Fruit fly (Drosophila melanogaster) whole organism, embryonic: Measurements from ENCODE around the gene Mccc1.

Experiments used
- Bdp1 ChIP-seq: fragments of 200-800 bp; sonication (Bioruptor generic); optimal IDR thresholded peaks from 3 replicates; lab custom pipeline; 2016; ENCODE audit warnings: missing biosample characterization, missing genetic modification characterization
- CG10209 ChIP-seq: fragments of 200-800 bp; sonication (Bioruptor generic); optimal IDR thresholded peaks from 3 replicates; lab custom pipeline; 2017; ENCODE audit warnings: missing biosample characterization, mild to moderate bottlenecking, missing genetic modification characterization, missing genetic modification reagents
- CG10979 ChIP-seq: fragments of 200-800 bp; sonication (Bioruptor generic); optimal IDR thresholded peaks from 2 replicates; lab custom pipeline; 2018; ENCODE audit warnings: missing biosample characterization, mild to moderate bottlenecking, missing genetic modification characterization, moderate library complexity
- CG11247 ChIP-seq: fragments of 200-800 bp; sonication (Bioruptor generic); IDR thresholded peaks from 2 replicates; pipeline ENCODE4 v1.3.6; 2022; ENCODE audit warnings: missing biosample characterization, missing genetic modification characterization
- CG11504 ChIP-seq: fragments of 200-800 bp; sonication (Bioruptor generic); optimal IDR thresholded peaks from 3 replicates; lab custom pipeline; 2019; ENCODE audit warnings: missing biosample characterization, mild to moderate bottlenecking, missing genetic modification characterization, moderate library complexity
- CG12236 ChIP-seq: fragments of 200-800 bp; sonication (Bioruptor generic); optimal IDR thresholded peaks from 2 replicates; lab custom pipeline; 2016; ENCODE audit warnings: missing biosample characterization, missing genetic modification characterization
- CG1603 ChIP-seq: fragments of 200-800 bp; sonication (Bioruptor generic); optimal IDR thresholded peaks from 2 replicates; lab custom pipeline; 2019; ENCODE audit warnings: missing biosample characterization, mild to moderate bottlenecking, missing genetic modification characterization, moderate library complexity
- CG2202 ChIP-seq: fragments of 200-800 bp; sonication (Bioruptor generic); optimal IDR thresholded peaks from 2 replicates; lab custom pipeline; 2018; ENCODE audit warnings: missing biosample characterization, mild to moderate bottlenecking, missing genetic modification characterization
- CG3407 ChIP-seq: fragments of 200-800 bp; sonication (Bioruptor generic); optimal IDR thresholded peaks from 2 replicates; lab custom pipeline; 2018; ENCODE audit warnings: missing biosample characterization, mild to moderate bottlenecking, missing genetic modification characterization
- CG4854 ChIP-seq: fragments of 200-800 bp; sonication (Bioruptor generic); optimal IDR thresholded peaks from 2 replicates; lab custom pipeline; 2016; ENCODE audit warnings: missing biosample characterization, missing genetic modification characterization, inconsistent platforms
- CG6654 ChIP-seq: fragments of 200-800 bp; sonication (Bioruptor generic); optimal IDR thresholded peaks from 2 replicates; lab custom pipeline; 2017; ENCODE audit warnings: missing biosample characterization, mild to moderate bottlenecking, missing genetic modification characterization
- CG6683 ChIP-seq: fragments of 200-800 bp; sonication (Bioruptor generic); optimal IDR thresholded peaks from 2 replicates; lab custom pipeline; 2017; ENCODE audit warnings: missing biosample characterization, mild to moderate bottlenecking, missing genetic modification characterization, missing genetic modification reagents
- CG7786 ChIP-seq: fragments of 200-800 bp; sonication (Bioruptor generic); optimal IDR thresholded peaks from 2 replicates; lab custom pipeline; 2016; ENCODE audit warnings: missing biosample characterization, missing genetic modification characterization
- CG9797 ChIP-seq: fragments of 200-800 bp; sonication (Bioruptor generic); optimal IDR thresholded peaks from 3 replicates; lab custom pipeline; 2018; ENCODE audit warnings: missing biosample characterization, mild to moderate bottlenecking, missing genetic modification characterization
- CG9817 ChIP-seq: fragments of 200-800 bp; sonication (Bioruptor generic); optimal IDR thresholded peaks from 2 replicates; lab custom pipeline; 2018; ENCODE audit warnings: missing biosample characterization, mild to moderate bottlenecking, missing genetic modification characterization, moderate library complexity
- Dbx ChIP-seq: fragments of 200-800 bp; sonication (Bioruptor generic); IDR thresholded peaks from 3 replicates; pipeline ENCODE4 v1.3.6; 2022; ENCODE audit warnings: missing biosample characterization, missing genetic modification characterization
- Deaf1 ChIP-seq: fragments of 200-800 bp; optimal IDR thresholded peaks from 3 replicates; lab custom pipeline; 2019; ENCODE audit warnings: missing biosample characterization, mild to moderate bottlenecking, missing genetic modification characterization, moderate library complexity
- Doc3 ChIP-seq: fragments of 200-800 bp; sonication (Bioruptor generic); IDR thresholded peaks from 3 replicates; pipeline ENCODE4 v1.3.6; 2022; ENCODE audit warnings: missing biosample characterization, missing genetic modification characterization; ENCODE audit not compliant: partially characterized antibody
- Ets65A ChIP-seq: fragments of 200-800 bp; sonication (Bioruptor generic); peaks from one replicate; lab custom pipeline; 2016; ENCODE audit warnings: missing biosample characterization, missing genetic modification characterization
- HHEX ChIP-seq: fragments of 200-800 bp; sonication (Bioruptor generic); optimal IDR thresholded peaks from 3 replicates; lab custom pipeline; 2017; ENCODE audit warnings: missing biosample characterization, mild to moderate bottlenecking, missing genetic modification characterization, missing genetic modification reagents
- Hr39 ChIP-seq: fragments of >200 bp; optimal IDR thresholded peaks from 2 replicates; lab custom pipeline; 2017
- MBD-R2 ChIP-seq: fragments of 200-800 bp; sonication (Bioruptor generic); IDR thresholded peaks from 2 replicates; pipeline ENCODE4 v1.3.6; 2022; ENCODE audit warnings: missing biosample characterization, missing genetic modification characterization
- NK7.1 ChIP-seq: fragments of 200-800 bp; sonication (Bioruptor generic); optimal IDR thresholded peaks from 3 replicates; lab custom pipeline; 2016; ENCODE audit warnings: missing biosample characterization, missing genetic modification characterization
- NfI ChIP-seq: fragments of 200-800 bp; sonication (Bioruptor generic); optimal IDR thresholded peaks from 3 replicates; lab custom pipeline; 2018; ENCODE audit warnings: missing biosample characterization, mild to moderate bottlenecking, missing genetic modification characterization, moderate library complexity
- Pdp1 ChIP-seq, 2 experiments: fragments of 200-800 bp; sonication (Bioruptor generic); optimal IDR thresholded peaks; 3 replicates each; lab custom pipeline; 2016; ENCODE audit warnings: missing biosample characterization in 2 of 2, missing genetic modification characterization in 2 of 2, mild to moderate bottlenecking in 1 of 2, moderate library complexity in 1 of 2
- Scr ChIP-seq: fragments of 200-800 bp; sonication (Bioruptor generic); IDR thresholded peaks from 2 replicates; pipeline ENCODE4 v1.3.6; 2022; ENCODE audit warnings: missing biosample characterization, missing genetic modification characterization; ENCODE audit not compliant: partially characterized antibody
- Sox100B ChIP-seq: fragments of 200-800 bp; sonication (Bioruptor generic); optimal IDR thresholded peaks from 3 replicates; lab custom pipeline; 2018; ENCODE audit warnings: missing biosample characterization, mild to moderate bottlenecking, missing genetic modification characterization
- Sox102F ChIP-seq: fragments of 200-800 bp; sonication (Bioruptor generic); optimal IDR thresholded peaks from 2 replicates; lab custom pipeline; 2018; ENCODE audit warnings: missing biosample characterization, mild to moderate bottlenecking, missing genetic modification characterization, moderate library complexity
- Taf1 ChIP-seq: fragments of 200-800 bp; sonication (Bioruptor generic); IDR thresholded peaks from 2 replicates; pipeline ENCODE4 v1.3.6; 2022; ENCODE audit warnings: missing biosample characterization, missing genetic modification characterization
- ato ChIP-seq: fragments of 200-800 bp; sonication (Bioruptor generic); IDR thresholded peaks from 2 replicates; pipeline ENCODE4 v1.3.6; 2022; ENCODE audit warnings: missing biosample characterization, missing genetic modification characterization; ENCODE audit not compliant: partially characterized antibody
- bsh ChIP-seq, 2 experiments: fragments of 200-800 bp; sonication (Bioruptor generic); optimal IDR thresholded peaks; 2 replicates each; lab custom pipeline; 2017 to 2018; ENCODE audit warnings: mild to moderate bottlenecking in 2 of 2, missing biosample characterization in 2 of 2, missing genetic modification characterization in 2 of 2, moderate library complexity in 1 of 2
- cad ChIP-seq: fragments of >200 bp; optimal IDR thresholded peaks from 2 replicates; lab custom pipeline; 2017; ENCODE audit warnings: missing biosample characterization, missing genetic modification characterization
- hbn ChIP-seq: fragments of 200-800 bp; sonication (Bioruptor generic); IDR thresholded peaks from 2 replicates; pipeline ENCODE4 v1.3.6; 2022; ENCODE audit warnings: missing biosample characterization, missing genetic modification characterization; ENCODE audit not compliant: partially characterized antibody
- ind ChIP-seq: fragments of 200-800 bp; sonication (Bioruptor generic); optimal IDR thresholded peaks from 3 replicates; lab custom pipeline; 2016; ENCODE audit warnings: missing biosample characterization, missing genetic modification characterization
- lola ChIP-seq, 3 experiments: fragments of >200 bp in 2 of 3; fragments of 200-800 bp in 1 of 3; sonication (Bioruptor generic) in 1 of 3; optimal IDR thresholded peaks; 2 replicates each; lab custom pipeline; 2017 to 2019; ENCODE audit warnings: missing biosample characterization in 3 of 3, missing genetic modification characterization in 3 of 3, mild to moderate bottlenecking in 1 of 3, moderate library complexity in 1 of 3
- mld ChIP-seq: fragments of 200-800 bp; sonication (Bioruptor generic); IDR thresholded peaks from 3 replicates; pipeline ENCODE4 v1.3.6; 2022; ENCODE audit warnings: missing biosample characterization, missing genetic modification characterization; ENCODE audit not compliant: partially characterized antibody
- nom ChIP-seq: fragments of 200-800 bp; sonication (Bioruptor generic); optimal IDR thresholded peaks from 2 replicates; lab custom pipeline; 2017; ENCODE audit warnings: missing biosample characterization, missing genetic modification characterization, mild to moderate bottlenecking, moderate library complexity, missing genetic modification reagents
- p53 ChIP-seq: fragments of 200-800 bp; sonication (Bioruptor generic); optimal IDR thresholded peaks from 2 replicates; lab custom pipeline; 2016; ENCODE audit warnings: missing biosample characterization, missing genetic modification characterization
- psq ChIP-seq: fragments of 200-800 bp; sonication (Bioruptor generic); optimal IDR thresholded peaks from 2 replicates; lab custom pipeline; 2017; ENCODE audit warnings: missing biosample characterization, missing genetic modification characterization
- salm ChIP-seq: fragments of 200-800 bp; sonication (Bioruptor generic); optimal IDR thresholded peaks from 2 replicates; lab custom pipeline; 2018; ENCODE audit warnings: missing biosample characterization, mild to moderate bottlenecking, missing genetic modification characterization
- seq ChIP-seq: fragments of 200-800 bp; sonication (Bioruptor generic); IDR thresholded peaks from 2 replicates; pipeline ENCODE4 v1.3.6; 2022; ENCODE audit warnings: missing biosample characterization, missing genetic modification characterization
- sim ChIP-seq: fragments of 200-800 bp; sonication (Bioruptor generic); IDR thresholded peaks from 2 replicates; pipeline ENCODE4 v1.3.6; 2022; ENCODE audit warnings: missing biosample characterization, missing genetic modification characterization
- sna ChIP-seq: fragments of 200-800 bp; sonication (Bioruptor generic); IDR thresholded peaks from 2 replicates; pipeline ENCODE4 v1.3.6; 2022; ENCODE audit warnings: missing biosample characterization, missing genetic modification characterization; ENCODE audit not compliant: partially characterized antibody
- ssp ChIP-seq: fragments of 200-800 bp; sonication (Bioruptor generic); IDR thresholded peaks from 2 replicates; pipeline ENCODE4 v1.3.6; 2022; ENCODE audit warnings: missing biosample characterization, missing genetic modification characterization
- tna ChIP-seq: fragments of 200-800 bp; sonication (Bioruptor generic); IDR thresholded peaks from 2 replicates; pipeline ENCODE4 v1.3.6; 2022; ENCODE audit warnings: missing biosample characterization, missing genetic modification characterization; ENCODE audit not compliant: partially characterized antibody
- wdn ChIP-seq: fragments of 200-800 bp; sonication (Bioruptor generic); IDR thresholded peaks from 2 replicates; pipeline ENCODE4 v1.3.6; 2022; ENCODE audit warnings: missing biosample characterization, missing genetic modification characterization
- z ChIP-seq: fragments of 200-800 bp; sonication (Bioruptor generic); IDR thresholded peaks from 3 replicates; pipeline ENCODE4 v1.3.6; 2022; ENCODE audit warnings: missing biosample characterization, missing genetic modification characterization
- zen ChIP-seq: fragments of 200-800 bp; sonication (Bioruptor generic); optimal IDR thresholded peaks from 3 replicates; lab custom pipeline; 2018; ENCODE audit warnings: missing biosample characterization, mild to moderate bottlenecking, missing genetic modification characterization, moderate library complexity

The Mccc1 gene

dm6 chr3R:31767528-31767927 is 26.2 kb downstream of the Mccc1 start:
- no peak for TF ChIP-seq wdn (GFP tag; lab: Robert Waterston, UW)
- no peak for TF ChIP-seq Taf1 (GFP tag; lab: Robert Waterston, UW)
- no peak for TF ChIP-seq HHEX (GFP tag; lab: Kevin White, UChicago)
- no peak for TF ChIP-seq CG2202 (tag; lab: Kevin White, UChicago)
- TF ChIP-seq bsh (GFP tag; optimal IDR thresholded peaks at IDR 0.05; lab: Kevin White, UChicago) = peak in 1 of 2 experiments; percentile 24
- TF ChIP-seq sim (GFP tag; lab: Robert Waterston, UW) = no peak
- TF ChIP-seq ato = no peak
- peak in 1 of 2 experiments; percentile 4 for TF ChIP-seq Pdp1 (GFP tag; optimal IDR thresholded peaks at IDR 0.05; lab: Kevin White, UChicago)
- no peak for TF ChIP-seq salm (tag; lab: Kevin White, UChicago)
- TF ChIP-seq CG11504 (tag; lab: Kevin White, UChicago) = no peak
- TF ChIP-seq CG6654 (GFP tag; lab: Kevin White, UChicago) = no peak
- TF ChIP-seq sna (GFP tag; lab: Robert Waterston, UW) = no peak

dm6 chr3R:31765145-31765544 is 28.6 kb downstream of the Mccc1 start:
- TF ChIP-seq seq (GFP tag; lab: Robert Waterston, UW) = no peak
- TF ChIP-seq MBD-R2 (GFP tag; lab: Robert Waterston, UW) = no peak
- TF ChIP-seq CG9797 (GFP tag; lab: Kevin White, UChicago) = no peak
- no peak for TF ChIP-seq Dbx (GFP tag; lab: Robert Waterston, UW)
- TF ChIP-seq tna (GFP tag; lab: Robert Waterston, UW) = no peak
- no peak for TF ChIP-seq Scr
- TF ChIP-seq Doc3 = no peak
- TF ChIP-seq ind (GFP tag; lab: Kevin White, UChicago) = no peak
- TF ChIP-seq ssp = no peak
- TF ChIP-seq NfI (GFP tag; lab: Kevin White, UChicago) = no peak
- no peak for TF ChIP-seq Sox100B (GFP tag; lab: Kevin White, UChicago)
- TF ChIP-seq CG9817 = no peak
- no peak for TF ChIP-seq NK7.1 (GFP tag; lab: Kevin White, UChicago)
- TF ChIP-seq Bdp1 (GFP tag; lab: Kevin White, UChicago) = no peak
- TF ChIP-seq CG10209 (GFP tag; lab: Kevin White, UChicago) = no peak
- TF ChIP-seq Hr39 (lab: Kevin White, UChicago) = no peak
- no peak for TF ChIP-seq psq (GFP tag; lab: Kevin White, UChicago)

- TF ChIP-seq Deaf1 (peak; percentile 55), z (GFP tag; lab: Robert Waterston, UW) (peak; percentile 45; the same call in 1 of the 3 replicates), CG7786 (GFP tag; lab: Kevin White, UChicago) (no peak)
Measured at dm6 chr3R:31764672-31765071, 29.0 kb downstream of the Mccc1 start, which contains the start of gene CG2150. CG2150 (minus strand) TSS chr3R:31764772.

- TF ChIP-seq CG11247 (GFP tag; lab: Robert Waterston, UW) = no peak
- peak; percentile 40 for TF ChIP-seq nom (GFP tag; lab: Kevin White, UChicago)
- no peak for TF ChIP-seq zen (tag; lab: Kevin White, UChicago)
- TF ChIP-seq CG4854 (GFP tag; lab: Kevin White, UChicago) = no peak
- no peak for TF ChIP-seq lola (GFP tag; optimal IDR thresholded peaks at IDR 0.05; lab: Kevin White, UChicago)
- TF ChIP-seq CG10979 (tag; lab: Kevin White, UChicago) = peak; percentile 12
- no peak for TF ChIP-seq hbn (GFP tag; lab: Robert Waterston, UW)
- TF ChIP-seq mld (GFP tag; lab: Robert Waterston, UW) = no peak
- peak; percentile 30 for TF ChIP-seq CG1603
- no peak for TF ChIP-seq CG12236 (GFP tag; lab: Kevin White, UChicago)
- TF ChIP-seq cad (GFP tag; lab: Kevin White, UChicago) = no peak
- no peak for TF ChIP-seq CG6683
- peak; percentile 7 for TF ChIP-seq Sox102F (GFP tag; lab: Kevin White, UChicago)
- no peak for TF ChIP-seq CG3407 (GFP tag; lab: Kevin White, UChicago)
- TF ChIP-seq p53 (GFP tag; lab: Kevin White, UChicago) = no peak
- TF ChIP-seq Ets65A (GFP tag; lab: Kevin White, UChicago) = peak; percentile 38
Measured at dm6 chr3R:31762672-31763071, 31.0 kb downstream of the Mccc1 start.
